Fruit fly (Drosophila melanogaster) whole organism, embryonic: ENCODE measurements around the gene ZIPIC.

Experiments used
- ATbp ChIP-seq: fragments of 200-800 bp; sonication (Bioruptor generic); optimal IDR thresholded peaks from 2 replicates; lab custom pipeline; 2017; ENCODE audit warnings: missing biosample characterization, mild to moderate bottlenecking, missing genetic modification characterization, missing genetic modification reagents
- Awh ChIP-seq: fragments of 200-800 bp; sonication (Bioruptor generic); IDR thresholded peaks from 2 replicates; pipeline ENCODE4, ENCODE4 v1.3.6; 2022; ENCODE audit warnings: missing biosample characterization, missing genetic modification characterization
- Bgb ChIP-seq: fragments of 200-800 bp; sonication (Bioruptor generic); IDR thresholded peaks from 2 replicates; pipeline ENCODE4 v1.3.6; 2022; ENCODE audit warnings: missing biosample characterization, missing genetic modification characterization; ENCODE audit not compliant: partially characterized antibody
- CG10274 ChIP-seq: fragments of 200-800 bp; sonication (Bioruptor generic); optimal IDR thresholded peaks from 3 replicates; lab custom pipeline; 2017; ENCODE audit warnings: missing biosample characterization, mild to moderate bottlenecking, missing genetic modification characterization
- CG11085 ChIP-seq: fragments of 200-800 bp; sonication (Bioruptor generic); IDR thresholded peaks from 2 replicates; pipeline ENCODE4 v1.3.6; 2022; ENCODE audit warnings: missing biosample characterization, missing genetic modification characterization
- CG12769 ChIP-seq: fragments of 200-800 bp; sonication (Bioruptor generic); optimal IDR thresholded peaks from 2 replicates; lab custom pipeline; 2019; ENCODE audit warnings: missing biosample characterization, mild to moderate bottlenecking, missing genetic modification characterization, moderate library complexity
- CG13296 ChIP-seq: fragments of 200-800 bp; sonication (Bioruptor generic); optimal IDR thresholded peaks from 3 replicates; lab custom pipeline; 2018; ENCODE audit warnings: missing biosample characterization, mild to moderate bottlenecking, missing genetic modification characterization
- CG15269 ChIP-seq: fragments of 200-800 bp; sonication (Bioruptor generic); optimal IDR thresholded peaks from 2 replicates; lab custom pipeline; 2018; ENCODE audit warnings: missing biosample characterization, mild to moderate bottlenecking, missing genetic modification characterization, moderate library complexity
- CG1529 ChIP-seq: fragments of 200-800 bp; sonication (Bioruptor generic); optimal IDR thresholded peaks from 3 replicates; lab custom pipeline; 2018; ENCODE audit warnings: missing biosample characterization, missing genetic modification characterization
- CG15479 ChIP-seq: fragments of 200-800 bp; sonication (Bioruptor generic); optimal IDR thresholded peaks from 3 replicates; lab custom pipeline; 2019; ENCODE audit warnings: missing biosample characterization, mild to moderate bottlenecking, missing genetic modification characterization, moderate library complexity
- CG15696 ChIP-seq: fragments of 200-800 bp; sonication (Bioruptor generic); optimal IDR thresholded peaks from 2 replicates; lab custom pipeline; 2019; ENCODE audit warnings: missing biosample characterization, mild to moderate bottlenecking, missing genetic modification characterization, moderate library complexity
- CG1603 ChIP-seq: fragments of 200-800 bp; sonication (Bioruptor generic); optimal IDR thresholded peaks from 2 replicates; lab custom pipeline; 2019; ENCODE audit warnings: missing biosample characterization, mild to moderate bottlenecking, missing genetic modification characterization, moderate library complexity
- CG16863 ChIP-seq: fragments of 200-800 bp; sonication (Bioruptor generic); optimal IDR thresholded peaks from 3 replicates; lab custom pipeline; 2016; ENCODE audit warnings: missing biosample characterization, missing genetic modification characterization
- CG17568 ChIP-seq: fragments of 200-800 bp; sonication (Bioruptor generic); optimal IDR thresholded peaks from 2 replicates; lab custom pipeline; 2018; ENCODE audit warnings: missing biosample characterization, mild to moderate bottlenecking, missing genetic modification characterization, moderate library complexity
- CG17612 ChIP-seq: fragments of 200-800 bp; sonication (Bioruptor generic); IDR thresholded peaks from 2 replicates; pipeline ENCODE4 v1.3.6; 2022; ENCODE audit warnings: missing biosample characterization, missing genetic modification characterization
- CG8290 ChIP-seq, 3 experiments: fragments of 200-800 bp; sonication (Bioruptor generic); optimal IDR thresholded peaks; 2 replicates each; lab custom pipeline; 2016 to 2019; ENCODE audit warnings: missing biosample characterization in 3 of 3, missing genetic modification characterization in 3 of 3, mild to moderate bottlenecking in 2 of 3, moderate library complexity in 1 of 3
- CG9215 ChIP-seq: fragments of 200-800 bp; sonication (Bioruptor generic); IDR thresholded peaks from 2 replicates; pipeline ENCODE4 v1.3.6; 2022; ENCODE audit warnings: missing biosample characterization, missing genetic modification characterization
- CTCF ChIP-seq: fragments of 200-800 bp; sonication (Bioruptor generic); optimal IDR thresholded peaks from 2 replicates; lab custom pipeline; 2017; ENCODE audit warnings: missing biosample characterization, mild to moderate bottlenecking, missing genetic modification characterization, moderate library complexity
- Dip3 ChIP-seq: fragments of 200-800 bp; sonication (Bioruptor generic); optimal IDR thresholded peaks from 3 replicates; lab custom pipeline; 2016; ENCODE audit warnings: missing biosample characterization, missing genetic modification characterization
- Ets65A ChIP-seq: fragments of 200-800 bp; sonication (Bioruptor generic); peaks from one replicate; lab custom pipeline; 2016; ENCODE audit warnings: missing biosample characterization, missing genetic modification characterization
- Med ChIP-seq: fragments of 200-800 bp; sonication (Bioruptor generic); peaks from one replicate; lab custom pipeline; 2016; ENCODE audit warnings: missing biosample characterization, missing genetic modification characterization, mild to moderate bottlenecking, inconsistent platforms, moderate library complexity
- PHDP ChIP-seq: fragments of 200-800 bp; sonication (Bioruptor generic); optimal IDR thresholded peaks from 3 replicates; lab custom pipeline; 2018; ENCODE audit warnings: missing biosample characterization, mild to moderate bottlenecking, missing genetic modification characterization, moderate library complexity
- Pdp1 ChIP-seq, 2 experiments: fragments of 200-800 bp; sonication (Bioruptor generic); optimal IDR thresholded peaks; 3 replicates each; lab custom pipeline; 2016; ENCODE audit warnings: missing biosample characterization in 2 of 2, missing genetic modification characterization in 2 of 2, mild to moderate bottlenecking in 1 of 2, moderate library complexity in 1 of 2
- ase ChIP-seq: fragments of 200-800 bp; sonication (Bioruptor generic); IDR thresholded peaks from 3 replicates; pipeline ENCODE4 v1.3.6; 2022; ENCODE audit warnings: missing biosample characterization, missing genetic modification characterization
- ato ChIP-seq: fragments of 200-800 bp; sonication (Bioruptor generic); IDR thresholded peaks from 2 replicates; pipeline ENCODE4 v1.3.6; 2022; ENCODE audit warnings: missing biosample characterization, missing genetic modification characterization; ENCODE audit not compliant: partially characterized antibody
- bbx ChIP-seq: fragments of 200-800 bp; sonication (Bioruptor generic); IDR thresholded peaks from 2 replicates; pipeline ENCODE4 v1.3.6; 2022; ENCODE audit warnings: missing biosample characterization, missing genetic modification characterization; ENCODE audit not compliant: partially characterized antibody
- chif ChIP-seq, 2 experiments: fragments of 200-800 bp; sonication (Bioruptor generic); optimal IDR thresholded peaks; 3 replicates each; lab custom pipeline; 2016; ENCODE audit warnings: missing biosample characterization in 2 of 2, missing genetic modification characterization in 2 of 2
- danr ChIP-seq: fragments of 200-800 bp; sonication (Bioruptor generic); IDR thresholded peaks from 2 replicates; pipeline ENCODE4 v1.3.6; 2022; ENCODE audit warnings: missing biosample characterization, missing genetic modification characterization
- dmrt99B ChIP-seq: fragments of 200-800 bp; sonication (Bioruptor generic); optimal IDR thresholded peaks from 2 replicates; lab custom pipeline; 2018; ENCODE audit warnings: missing biosample characterization, mild to moderate bottlenecking, missing genetic modification characterization, moderate library complexity
- en ChIP-seq: fragments of 200-800 bp; sonication (Bioruptor generic); optimal IDR thresholded peaks from 2 replicates; lab custom pipeline; 2016; ENCODE audit warnings: missing biosample characterization, missing genetic modification characterization
- exex ChIP-seq: fragments of 200-800 bp; sonication (Bioruptor generic); optimal IDR thresholded peaks from 4 replicates; lab custom pipeline; 2018; ENCODE audit warnings: missing biosample characterization, mild to moderate bottlenecking, missing genetic modification characterization, moderate library complexity
- fd64A ChIP-seq: fragments of 200-800 bp; sonication (Bioruptor generic); optimal IDR thresholded peaks from 3 replicates; lab custom pipeline; 2018; ENCODE audit warnings: missing biosample characterization, mild to moderate bottlenecking, missing genetic modification characterization
- fd96Cb ChIP-seq: fragments of 200-800 bp; sonication (Bioruptor generic); optimal IDR thresholded peaks from 2 replicates; lab custom pipeline; 2018; ENCODE audit warnings: missing biosample characterization, mild to moderate bottlenecking, missing genetic modification characterization, moderate library complexity
- gsb ChIP-seq: fragments of 200-800 bp; sonication (Bioruptor generic); IDR thresholded peaks from 2 replicates; pipeline ENCODE4 v1.3.6; 2022; ENCODE audit warnings: missing biosample characterization, missing genetic modification characterization
- jigr1 ChIP-seq: fragments of 200-800 bp; sonication (Bioruptor generic); IDR thresholded peaks from 3 replicates; pipeline ENCODE4 v1.3.6; 2022; ENCODE audit warnings: missing biosample characterization, missing genetic modification characterization
- mld ChIP-seq: fragments of 200-800 bp; sonication (Bioruptor generic); IDR thresholded peaks from 3 replicates; pipeline ENCODE4 v1.3.6; 2022; ENCODE audit warnings: missing biosample characterization, missing genetic modification characterization; ENCODE audit not compliant: partially characterized antibody
- nmo ChIP-seq: fragments of 200-800 bp; sonication (Bioruptor generic); optimal IDR thresholded peaks from 2 replicates; lab custom pipeline; 2018; ENCODE audit warnings: missing biosample characterization, mild to moderate bottlenecking, missing genetic modification characterization, moderate library complexity
- odd ChIP-seq: fragments of 200-800 bp; sonication (Bioruptor generic); optimal IDR thresholded peaks from 2 replicates; lab custom pipeline; 2017; ENCODE audit warnings: missing biosample characterization, mild to moderate bottlenecking, missing genetic modification characterization
- org-1 ChIP-seq: fragments of 200-800 bp; sonication (Bioruptor generic); optimal IDR thresholded peaks from 2 replicates; lab custom pipeline; 2017; ENCODE audit warnings: missing biosample characterization, missing genetic modification characterization
- ranshi ChIP-seq: fragments of 200-800 bp; sonication (Bioruptor generic); IDR thresholded peaks from 2 replicates; pipeline ENCODE4 v1.3.6; 2022; ENCODE audit warnings: missing biosample characterization, missing genetic modification characterization
- rib ChIP-seq: fragments of 200-800 bp; sonication (Bioruptor generic); IDR thresholded peaks from 2 replicates; pipeline ENCODE4 v1.3.6; 2022; ENCODE audit warnings: missing biosample characterization, missing genetic modification characterization
- row ChIP-seq: fragments of 200-800 bp; sonication (Bioruptor generic); IDR thresholded peaks from 3 replicates; pipeline ENCODE4 v1.3.6; 2022; ENCODE audit warnings: missing biosample characterization, missing genetic modification characterization
- scrt ChIP-seq: fragments of 200-800 bp; sonication (Bioruptor generic); optimal IDR thresholded peaks from 2 replicates; lab custom pipeline; 2018; ENCODE audit warnings: missing biosample characterization, mild to moderate bottlenecking, missing genetic modification characterization, moderate library complexity
- sd ChIP-seq: fragments of 200-800 bp; sonication (Bioruptor generic); optimal IDR thresholded peaks from 3 replicates; lab custom pipeline; 2018; ENCODE audit warnings: missing biosample characterization, mild to moderate bottlenecking, missing genetic modification characterization, moderate library complexity
- sens ChIP-seq: fragments of 200-800 bp; sonication (Bioruptor generic); peaks from one replicate; lab custom pipeline; 2016; ENCODE audit warnings: missing biosample characterization, missing genetic modification characterization
- shn ChIP-seq: fragments of 200-800 bp; sonication (Bioruptor generic); optimal IDR thresholded peaks from 3 replicates; lab custom pipeline; 2016; ENCODE audit warnings: missing biosample characterization, missing genetic modification characterization
- wdn ChIP-seq: fragments of 200-800 bp; sonication (Bioruptor generic); IDR thresholded peaks from 2 replicates; pipeline ENCODE4 v1.3.6; 2022; ENCODE audit warnings: missing biosample characterization, missing genetic modification characterization

ZIPIC gene

dm6 chr3R:30071827-30072226 is 35.2 kb upstream of the ZIPIC start (continued):
- no peak for TF ChIP-seq CG17568
- TF ChIP-seq ato (GFP tag; lab: Robert Waterston, UW), result no peak
- TF ChIP-seq row (GFP tag; lab: Robert Waterston, UW), result 0 out of 3 replicates have a peak, but pooled peaks have one; percentile 7
- TF ChIP-seq CG15696, result no peak
- TF ChIP-seq ase (GFP tag; lab: Robert Waterston, UW), result no peak
- no peak for TF ChIP-seq Bgb (GFP tag; lab: Robert Waterston, UW)
- no peak for TF ChIP-seq wdn (GFP tag; lab: Robert Waterston, UW)
- no peak for TF ChIP-seq odd (GFP tag; lab: Kevin White, UChicago)
- no peak for TF ChIP-seq mld
- 0 out of 2 replicates have a peak, but pooled peaks have one; percentile 23 for TF ChIP-seq danr (GFP tag; lab: Robert Waterston, UW)
- TF ChIP-seq sd (tag; lab: Kevin White, UChicago), result no peak
- TF ChIP-seq PHDP, result no peak
- TF ChIP-seq CG15269 (tag; lab: Kevin White, UChicago), result no peak
- no peak for TF ChIP-seq chif (GFP tag; optimal IDR thresholded peaks at IDR 0.05; lab: Kevin White, UChicago)
- TF ChIP-seq sens (GFP tag; lab: Kevin White, UChicago), result peak; percentile 59
- peak; percentile 10 for TF ChIP-seq CG8290 (GFP tag; optimal IDR thresholded peaks at IDR 0.05; lab: Kevin White, UChicago)
- peak; percentile 16 to 18 for TF ChIP-seq CG8290 (tag; optimal IDR thresholded peaks at IDR 0.05; lab: Kevin White, UChicago)
- 0 out of 2 replicates have a peak, but pooled peaks have one; percentile 16 for TF ChIP-seq Awh (GFP tag; lab: Robert Waterston, UW)
- TF ChIP-seq en (GFP tag; lab: Kevin White, UChicago), result no peak
- no peak for TF ChIP-seq rib (GFP tag; lab: Robert Waterston, UW)
- TF ChIP-seq CG10274, result no peak
- TF ChIP-seq ranshi (GFP tag; lab: Robert Waterston, UW), result 0 out of 2 replicates have a peak, but pooled peaks have one; percentile 18
- peak; percentile 25 for TF ChIP-seq Med (GFP tag; lab: Kevin White, UChicago)
- TF ChIP-seq Dip3 (GFP tag; lab: Kevin White, UChicago), result no peak
- TF ChIP-seq CTCF (GFP tag; lab: Kevin White, UChicago), result no peak
- no peak for TF ChIP-seq CG11085
- no peak for TF ChIP-seq fd96Cb (tag; lab: Kevin White, UChicago)

- TF ChIP-seq CG17612 (GFP tag; lab: Robert Waterston, UW) (peak; percentile 70), fd64A (GFP tag; lab: Kevin White, UChicago) (no peak), org-1 (GFP tag; lab: Kevin White, UChicago) (no peak), shn (no peak), gsb (no peak), CG8290 (GFP tag; optimal IDR thresholded peaks at IDR 0.05; lab: Kevin White, UChicago) (peak; percentile 64), CG8290 (tag; optimal IDR thresholded peaks at IDR 0.05; lab: Kevin White, UChicago) (peak in 1 of 2 experiments; percentile 27)
These were observed 33.5 kb upstream of the ZIPIC start for dm6 chr3R:30070198-30070597.

dm6 chr3R:30066004-30066403 is 29.3 kb upstream of the ZIPIC start:
- TF ChIP-seq Med (GFP tag; lab: Kevin White, UChicago) (peak; percentile 23), CG15479 (GFP tag; lab: Kevin White, UChicago) (no peak), scrt (GFP tag; lab: Kevin White, UChicago) (no peak), CG12769 (tag; lab: Kevin White, UChicago) (peak; percentile 33), Ets65A (peak; percentile 3)

- TF ChIP-seq scrt (GFP tag; lab: Kevin White, UChicago) (no peak), Dip3 (GFP tag; lab: Kevin White, UChicago) (no peak), CG1603 (tag; lab: Kevin White, UChicago) (peak; percentile 2), chif (GFP tag; optimal IDR thresholded peaks at IDR 0.05; lab: Kevin White, UChicago) (no peak), Pdp1 (GFP tag; optimal IDR thresholded peaks at IDR 0.05; lab: Kevin White, UChicago) (peak in 1 of 2 experiments; percentile 43), exex (peak; percentile 61), CG16863 (GFP tag; lab: Kevin White, UChicago) (no peak), dmrt99B (tag; lab: Kevin White, UChicago) (no peak), bbx (GFP tag; lab: Robert Waterston, UW) (no peak), nmo (GFP tag; lab: Kevin White, UChicago) (no peak), CG13296 (GFP tag; lab: Kevin White, UChicago) (no peak), jigr1 (GFP tag; lab: Robert Waterston, UW) (no peak), CG9215 (no peak), ATbp (GFP tag; lab: Kevin White, UChicago) (peak; percentile 4), CG1529 (GFP tag; lab: Kevin White, UChicago) (no peak)
These were observed 27.0 kb upstream of the ZIPIC start for dm6 chr3R:30063704-30064103.
